Worm (Caenorhabditis elegans): ENCODE data around the gene C26B9.5.

DNA sequence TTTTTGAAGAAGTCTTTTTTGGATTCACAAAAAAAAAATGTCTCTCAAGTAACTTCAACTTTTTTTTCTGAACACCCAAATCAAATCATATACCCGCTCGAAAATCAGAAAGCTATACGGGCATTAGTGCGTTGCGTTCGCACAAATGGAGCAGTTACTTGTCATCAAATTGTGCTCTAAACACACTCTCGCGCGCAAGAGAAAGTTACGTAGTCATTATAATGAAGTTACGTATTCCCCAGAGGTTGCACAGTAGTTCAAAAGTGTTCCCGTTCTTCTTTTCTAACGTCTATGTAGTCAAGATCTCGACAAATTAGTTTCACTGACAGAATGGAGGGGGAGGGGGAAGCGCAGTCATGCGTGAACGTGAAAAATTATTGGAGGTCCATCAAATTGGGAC is 7.7 kb upstream of the C26B9.5 start:
- TF ChIP-seq sptf-1 (tag; optimal IDR thresholded peaks at IDR 0.05) (no peak), mab-5 (tag; optimal IDR thresholded peaks at IDR 0.05) (no peak), nhr-237 (tag; optimal IDR thresholded peaks at IDR 0.05) (no peak), lin-13 (tag; optimal IDR thresholded peaks at IDR 0.05) (no peak)
